Fruit fly (Drosophila melanogaster): ENCODE measurements around the gene Diedel3.

DNA sequence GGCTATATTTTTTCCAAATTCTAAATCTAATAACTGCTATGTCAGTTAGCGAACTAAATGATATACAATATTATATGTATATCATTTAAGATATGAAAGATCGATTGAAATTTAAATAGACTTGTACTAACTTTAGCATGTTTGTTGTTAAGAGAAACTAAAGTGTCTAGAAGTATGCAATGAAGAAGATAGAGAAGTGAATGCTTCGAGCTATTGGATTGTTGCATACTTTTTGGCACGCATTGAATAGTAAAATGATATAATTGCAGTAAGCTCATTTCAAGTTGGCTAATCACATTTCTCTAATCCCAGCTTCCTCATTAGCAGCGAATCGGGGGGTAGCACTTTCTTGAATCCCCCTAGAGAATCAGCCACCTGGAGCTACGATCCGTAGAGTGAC is 16.5 kb upstream of the Diedel3 start:
- TF ChIP-seq tll (GFP tag; optimal IDR thresholded peaks at IDR 0.05), result no peak
- TF ChIP-seq Bteb2 (GFP tag; optimal IDR thresholded peaks at IDR 0.05), result no peak
